Fruit fly (Drosophila melanogaster) S2 (cell line): ENCODE results near the gene CG32121.

Experiments
- CG8478 ChIP-seq: fragments of >200 bp; optimal IDR thresholded peaks from 2 replicates; lab custom pipeline; 2018
- CTCF ChIP-seq, 2 experiments: fragments of >200 bp; optimal IDR thresholded peaks; 2 replicates each; lab custom pipeline; 2018

dm6 chr3L:13393538-13393937 is 28.6 kb downstream of the CG32121 start:
- TF ChIP-seq CTCF (optimal IDR thresholded peaks at IDR 0.05; lab: Kevin White, UChicago) = no peak
- TF ChIP-seq CG8478 = no peak
